Worm (Caenorhabditis elegans) whole organism, L4 larva: ENCODE data around the gene tsct-1.

Experiments used
- D1046.2 ChIP-seq: fragments of 200-800 bp; sonication (Bioruptor generic); IDR thresholded peaks from 2 replicates; pipeline ENCODE4 v1.3.6; 2022; ENCODE audit warnings: missing genetic modification characterization, missing compliant biosample characterization
- F10B5.3 ChIP-seq: sonication (generic microtip); optimal IDR thresholded peaks from 2 replicates; lab custom pipeline; 2016; ENCODE audit warnings: mild to moderate bottlenecking, missing genetic modification characterization, missing compliant biosample characterization
- Y48G9A.11 ChIP-seq: fragments of 200-800 bp; sonication (Bioruptor generic); IDR thresholded peaks from 2 replicates; pipeline ENCODE4 v1.3.6; 2022; ENCODE audit warnings: missing genetic modification reagents, missing genetic modification characterization, missing compliant biosample characterization
- ZK337.2 ChIP-seq: fragments of 200-800 bp; sonication (Bioruptor generic); IDR thresholded peaks from 2 replicates; pipeline ENCODE4 v1.3.6; 2022; ENCODE audit warnings: missing genetic modification reagents, missing genetic modification characterization, missing compliant biosample characterization
- aly-2 ChIP-seq: sonication (generic microtip); optimal IDR thresholded peaks from 2 replicates; lab custom pipeline; 2018; ENCODE audit warnings: missing biosample characterization, missing genetic modification characterization
- ama-1 ChIP-seq: fragments of 150-350 bp; optimal IDR thresholded peaks from 2 replicates; lab custom pipeline; 2014; ENCODE audit warnings: inconsistent platforms, mixed read lengths
- ceh-32 ChIP-seq: sonication (generic microtip); optimal IDR thresholded peaks from 2 replicates; lab custom pipeline; 2016; ENCODE audit warnings: mild to moderate bottlenecking, missing genetic modification characterization, missing compliant biosample characterization; ENCODE audit not compliant: poor library complexity
- ceh-82 ChIP-seq: sonication (generic microtip); optimal IDR thresholded peaks from 2 replicates; lab custom pipeline; 2017; ENCODE audit warnings: missing biosample characterization, missing genetic modification characterization
- daf-12 ChIP-seq: fragments of 150-350 bp; optimal IDR thresholded peaks from 2 replicates; lab custom pipeline; 2014; ENCODE audit warnings: missing biosample characterization, missing genetic modification reagents, missing genetic modification characterization
- daf-16 ChIP-seq, 3 experiments: sonication (generic microtip); optimal IDR thresholded peaks; 2 replicates each; lab custom pipeline; 2016 to 2017; ENCODE audit warnings: missing genetic modification characterization in 3 of 3, missing genetic modification reagents in 3 of 3, mild to moderate bottlenecking in 2 of 3, missing compliant biosample characterization in 2 of 3, missing biosample characterization in 1 of 3, moderate library complexity in 1 of 3
- daf-19 ChIP-seq: fragments of 200-800 bp; sonication (Bioruptor generic); conservative IDR thresholded peaks from 2 replicates; pipeline ENCODE4 v1.3.6; 2022; ENCODE audit warnings: missing genetic modification characterization, missing compliant biosample characterization
- daf-8 ChIP-seq: fragments of 200-800 bp; sonication (Bioruptor generic); IDR thresholded peaks from 2 replicates; pipeline ENCODE4 v1.3.6; 2022; ENCODE audit warnings: missing genetic modification characterization, missing compliant biosample characterization
- dmd-6 ChIP-seq: fragments of 200-800 bp; sonication (Bioruptor generic); IDR thresholded peaks from 2 replicates; pipeline ENCODE4 v1.3.6; 2022; ENCODE audit warnings: missing genetic modification reagents, missing genetic modification characterization, missing compliant biosample characterization
- dpl-1 ChIP-seq: fragments of 150-350 bp; optimal IDR thresholded peaks from 2 replicates; lab custom pipeline; 2014; ENCODE audit warnings: missing biosample characterization, missing genetic modification reagents, missing genetic modification characterization
- dve-1 ChIP-seq: sonication (generic microtip); optimal IDR thresholded peaks from 2 replicates; lab custom pipeline; 2017; ENCODE audit warnings: antibody characterized with exemption, mild to moderate bottlenecking, missing genetic modification characterization, missing compliant biosample characterization; ENCODE audit not compliant: insufficient read depth
- fkh-10 ChIP-seq: fragments of 150-350 bp; optimal IDR thresholded peaks from 2 replicates; lab custom pipeline; 2014; ENCODE audit warnings: missing biosample characterization, missing genetic modification reagents, missing genetic modification characterization
- gei-8 ChIP-seq: fragments of 200-800 bp; sonication (Bioruptor generic); optimal IDR thresholded peaks from 2 replicates; lab custom pipeline; 2018; ENCODE audit warnings: mild to moderate bottlenecking, missing genetic modification characterization, missing compliant biosample characterization
- hif-1 ChIP-seq, 2 experiments: sonication (generic microtip); optimal IDR thresholded peaks; 2 replicates each; lab custom pipeline; 2016 to 2017; ENCODE audit warnings: missing compliant biosample characterization in 2 of 2, missing genetic modification characterization in 2 of 2, missing genetic modification reagents in 2 of 2, missing genotype in 2 of 2, mild to moderate bottlenecking in 1 of 2
- hlh-11 ChIP-seq: fragments of 200-800 bp; sonication (Bioruptor generic); optimal IDR thresholded peaks from 2 replicates; lab custom pipeline; 2018; ENCODE audit warnings: mild to moderate bottlenecking, missing genetic modification characterization, missing compliant biosample characterization
- lin-13 ChIP-seq: fragments of 150-350 bp; optimal IDR thresholded peaks from 2 replicates; lab custom pipeline; 2014; ENCODE audit warnings: missing biosample characterization, missing genetic modification reagents, missing genetic modification characterization
- lin-38 ChIP-seq: fragments of 200-800 bp; sonication (Bioruptor generic); IDR thresholded peaks from 2 replicates; pipeline ENCODE4 v1.3.6; 2022; ENCODE audit warnings: missing genetic modification reagents, missing genetic modification characterization, missing compliant biosample characterization
- lsy-2 ChIP-seq, 2 experiments: fragments of 150-350 bp in 1 of 2; sonication (generic microtip) in 1 of 2; optimal IDR thresholded peaks; 2 replicates each; lab custom pipeline; 2014 to 2017; ENCODE audit warnings: missing biosample characterization in 2 of 2, missing genetic modification characterization in 2 of 2
- madf-5 ChIP-seq, 2 experiments: fragments of 200-800 bp; sonication (Bioruptor generic); IDR thresholded peaks; 2 replicates each; pipeline ENCODE4 v1.3.6; 2022; ENCODE audit warnings: missing compliant biosample characterization in 2 of 2, missing genetic modification characterization in 2 of 2
- madf-9 ChIP-seq: fragments of 200-800 bp; sonication (Bioruptor generic); conservative IDR thresholded peaks from 2 replicates; pipeline ENCODE4 v1.3.6; 2022; ENCODE audit warnings: missing genetic modification reagents, missing genetic modification characterization, missing compliant biosample characterization
- mdl-1 ChIP-seq, 2 experiments: fragments of 150-350 bp in 1 of 2; sonication (generic microtip) in 1 of 2; optimal IDR thresholded peaks; 2 replicates each; lab custom pipeline; 2014 to 2017; ENCODE audit warnings: missing biosample characterization in 2 of 2, missing genetic modification characterization in 2 of 2
- mxl-2 ChIP-seq: fragments of 200-800 bp; sonication (Bioruptor generic); conservative IDR thresholded peaks from 2 replicates; pipeline ENCODE4 v1.3.6; 2022; ENCODE audit warnings: missing genetic modification reagents, missing genetic modification characterization, missing compliant biosample characterization
- nhr-10 ChIP-seq: fragments of 150-350 bp; optimal IDR thresholded peaks from 2 replicates; lab custom pipeline; 2014; ENCODE audit warnings: missing biosample characterization, missing genetic modification characterization
- nhr-102 ChIP-seq: sonication (generic microtip); optimal IDR thresholded peaks from 2 replicates; lab custom pipeline; 2016; ENCODE audit warnings: mild to moderate bottlenecking, missing genetic modification characterization, moderate library complexity, missing compliant biosample characterization
- nhr-237 ChIP-seq: sonication (generic microtip); optimal IDR thresholded peaks from 2 replicates; lab custom pipeline; 2017; ENCODE audit warnings: missing biosample characterization, missing genetic modification characterization
- nhr-25 ChIP-seq: sonication (generic microtip); optimal IDR thresholded peaks from 2 replicates; lab custom pipeline; 2017; ENCODE audit warnings: missing genetic modification characterization, mild to moderate bottlenecking, missing compliant biosample characterization, antibody characterized with exemption, moderate library complexity, borderline replicate concordance; ENCODE audit not compliant: insufficient read depth
- nhr-28 ChIP-seq: fragments of 150-350 bp; optimal IDR thresholded peaks from 2 replicates; lab custom pipeline; 2014; ENCODE audit warnings: missing biosample characterization, missing genetic modification characterization
- nhr-42 ChIP-seq: fragments of 200-800 bp; sonication (Bioruptor generic); IDR thresholded peaks from 2 replicates; pipeline ENCODE4 v1.3.6; 2022; ENCODE audit warnings: missing genetic modification characterization, missing compliant biosample characterization
- nhr-77 ChIP-seq: fragments of 150-350 bp; optimal IDR thresholded peaks from 2 replicates; lab custom pipeline; 2014; ENCODE audit warnings: missing biosample characterization, missing genetic modification characterization
- php-3 ChIP-seq: fragments of 200-800 bp; sonication (Bioruptor generic); IDR thresholded peaks from 2 replicates; pipeline ENCODE4 v1.3.6; 2022; ENCODE audit warnings: missing genetic modification reagents, missing genetic modification characterization, missing compliant biosample characterization
- pqm-1 ChIP-seq: sonication (generic microtip); optimal IDR thresholded peaks from 2 replicates; lab custom pipeline; 2017; ENCODE audit warnings: missing biosample characterization, missing genetic modification characterization
- skn-1 ChIP-seq: fragments of 150-350 bp; optimal IDR thresholded peaks from 2 replicates; lab custom pipeline; 2014; ENCODE audit warnings: missing biosample characterization, missing genetic modification characterization
- snpc-1.2 ChIP-seq: fragments of 200-800 bp; sonication (Bioruptor generic); IDR thresholded peaks from 2 replicates; pipeline ENCODE4 v1.3.6; 2022; ENCODE audit warnings: missing genetic modification reagents, missing genetic modification characterization, missing compliant biosample characterization
- spr-1 ChIP-seq: sonication (generic microtip); optimal IDR thresholded peaks from 2 replicates; lab custom pipeline; 2016; ENCODE audit warnings: mild to moderate bottlenecking, missing genetic modification characterization, missing compliant biosample characterization
- unc-62 ChIP-seq, 3 experiments: fragments of 150-350 bp in 1 of 3; sonication (generic microtip); optimal IDR thresholded peaks in 2 of 3; peaks in 1 of 3; 1 replicate in 1 of 3; 2 replicates in 2 of 3; lab custom pipeline; 2014 to 2017; ENCODE audit warnings: missing biosample characterization in 3 of 3, missing genetic modification characterization in 3 of 3, missing genetic modification reagents in 3 of 3, missing genotype in 1 of 3
- ztf-7 ChIP-seq: fragments of 150-350 bp; optimal IDR thresholded peaks from 2 replicates; lab custom pipeline; 2014; ENCODE audit warnings: missing biosample characterization, missing genetic modification characterization

The tsct-1 gene

DNA sequence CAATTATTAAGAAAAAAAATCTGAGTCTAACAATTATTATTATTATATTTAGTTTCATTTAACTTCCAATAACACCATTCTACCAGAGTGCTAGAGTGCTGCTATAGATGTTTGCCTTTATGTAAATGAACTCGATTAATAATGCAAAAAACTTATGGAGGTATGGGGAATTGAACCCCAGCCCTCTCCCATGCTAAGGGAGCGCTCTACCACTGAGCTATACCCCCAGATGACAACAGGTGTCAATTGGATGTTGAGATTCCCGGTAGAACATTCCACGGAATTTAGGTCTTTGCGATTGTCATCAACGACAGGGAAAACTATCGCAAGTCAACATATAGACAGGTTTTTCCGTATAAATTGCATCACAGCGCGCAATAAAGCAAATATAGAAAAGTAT lies 24.1 kb downstream of the tsct-1 start (continued):
- peak; percentile 42 for TF ChIP-seq dve-1
- TF ChIP-seq fkh-10 (GFP tag; lab: Kevin White, UChicago): no peak
- TF ChIP-seq lin-13 (GFP tag; lab: Kevin White, UChicago): peak; percentile 60
- peak; percentile 64 for TF ChIP-seq aly-2 (tag; lab: Kevin White, UChicago)
- TF ChIP-seq nhr-237 (tag; lab: Kevin White, UChicago): no peak

DNA sequence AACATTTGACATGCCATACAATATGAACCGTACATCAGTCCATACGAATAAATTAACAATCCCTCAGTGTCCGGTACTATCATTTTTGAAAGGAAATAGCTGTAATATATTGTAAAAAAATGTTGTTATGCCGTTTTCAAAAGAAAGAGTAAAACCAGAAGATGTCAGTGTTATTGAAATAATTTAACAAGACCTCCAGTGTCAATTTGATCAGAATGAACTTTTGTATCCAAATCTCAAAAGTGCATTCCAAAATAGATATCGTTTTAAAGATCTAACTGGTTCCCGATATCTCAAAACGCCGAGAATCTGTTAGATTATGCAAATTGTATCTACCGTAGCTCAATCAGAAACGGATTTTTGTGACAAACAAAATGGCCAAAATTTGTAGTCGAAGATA lies 27.7 kb downstream of the tsct-1 start, which contains the start of gene odr-7:
odr-7 (minus strand) TSS at position 101 of the 400 bp plus-strand sequence.
- TF ChIP-seq mxl-2 (GFP tag; lab: Robert Waterston, UW) (no peak), daf-16 (GFP tag; optimal IDR thresholded peaks at IDR 0.05; lab: Kevin White, UChicago) (no peak), daf-16 (tag; optimal IDR thresholded peaks at IDR 0.05; lab: Kevin White, UChicago) (no peak), spr-1 (tag; lab: Kevin White, UChicago) (no peak), nhr-10 (tag; lab: Kevin White, UChicago) (no peak), ZK337.2 (no peak), daf-8 (GFP tag; lab: Robert Waterston, UW) (no peak), madf-9 (GFP tag; lab: Robert Waterston, UW) (no peak), snpc-1.2 (GFP tag; lab: Robert Waterston, UW) (no peak), mdl-1 (tag; optimal IDR thresholded peaks at IDR 0.05; lab: Kevin White, UChicago) (no peak), ceh-32 (tag; lab: Kevin White, UChicago) (no peak), D1046.2 (GFP tag; lab: Robert Waterston, UW) (no peak), lsy-2 (tag; optimal IDR thresholded peaks at IDR 0.05; lab: Kevin White, UChicago) (no peak), F10B5.3 (tag; lab: Kevin White, UChicago) (no peak)

- TF ChIP-seq lin-38 (GFP tag; lab: Robert Waterston, UW) (no peak), madf-5 (GFP tag; IDR thresholded peaks at IDR 0.05; lab: Robert Waterston, UW) (no peak), unc-62 (GFP tag; optimal IDR thresholded peaks at IDR 0.05 in 1 of 2; lab: Kevin White, UChicago) (no peak), unc-62 (tag; optimal IDR thresholded peaks at IDR 0.05; lab: Kevin White, UChicago) (no peak), lsy-2 (tag; optimal IDR thresholded peaks at IDR 0.05; lab: Kevin White, UChicago) (no peak), daf-16 (GFP tag; optimal IDR thresholded peaks at IDR 0.05; lab: Kevin White, UChicago) (no peak), daf-16 (tag; optimal IDR thresholded peaks at IDR 0.05; lab: Kevin White, UChicago) (no peak), skn-1 (tag; lab: Kevin White, UChicago) (no peak), nhr-42 (no peak), nhr-25 (tag; lab: Kevin White, UChicago) (no peak), Y48G9A.11 (no peak), ceh-82 (tag; lab: Kevin White, UChicago) (no peak), dpl-1 (GFP tag; lab: Kevin White, UChicago) (no peak), daf-12 (tag; lab: Kevin White, UChicago) (no peak), ztf-7 (tag; lab: Kevin White, UChicago) (no peak), fkh-10 (GFP tag; lab: Kevin White, UChicago) (no peak), ZK337.2 (no peak)
- TF ChIP-seq, all 104 proteins: peak for 0
These were observed 29.6 kb downstream of the tsct-1 start, which contains the start of gene T18D3.5 for ce11 chrX:12463504-12463903. TSS of gene T18D3.5 (plus strand) at chrX:12463804.

DNA sequence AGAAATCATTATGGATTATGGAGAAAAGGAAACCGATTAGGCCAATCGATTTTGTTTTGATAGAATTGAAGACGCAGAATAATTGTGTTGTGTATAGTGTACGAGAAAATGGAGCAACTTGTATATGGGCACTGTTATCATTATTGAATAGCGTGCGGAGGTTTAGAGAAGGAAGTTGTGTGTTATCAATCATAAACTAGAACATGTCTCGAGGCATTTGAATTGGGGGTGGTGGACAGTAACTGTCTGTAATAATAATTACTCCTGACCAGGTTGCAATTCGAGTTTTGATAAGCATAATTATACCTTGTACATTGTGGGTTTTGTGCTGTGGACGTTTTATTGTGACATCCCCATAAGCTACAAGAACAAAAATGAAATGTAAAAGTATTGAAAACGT lies 32.9 kb downstream of the tsct-1 start, which contains the start of gene cdf-2:
cdf-2 (minus strand) TSS at position 149 of the 400 bp plus-strand sequence.
- TF ChIP-seq snpc-1.2 (GFP tag; lab: Robert Waterston, UW) (no peak), hif-1 (tag; optimal IDR thresholded peaks at IDR 0.05; lab: Kevin White, UChicago) (no peak), ama-1 (lab: Kevin White, UChicago) (no peak), pqm-1 (peak; percentile 74), gei-8 (no peak), lsy-2 (tag; optimal IDR thresholded peaks at IDR 0.05; lab: Kevin White, UChicago) (no peak), nhr-77 (tag; lab: Kevin White, UChicago) (peak; percentile 51), php-3 (peak; percentile 68), nhr-102 (tag; lab: Kevin White, UChicago) (peak; percentile 19), daf-19 (GFP tag; lab: Robert Waterston, UW) (no peak), nhr-28 (tag; lab: Kevin White, UChicago) (peak; percentile 85), dmd-6 (GFP tag; lab: Robert Waterston, UW) (peak; percentile 58), daf-16 (GFP tag; optimal IDR thresholded peaks at IDR 0.05; lab: Kevin White, UChicago) (no peak), daf-16 (tag; optimal IDR thresholded peaks at IDR 0.05; lab: Kevin White, UChicago) (peak; percentile 91), hlh-11 (peak; percentile 66)
